Worm (Caenorhabditis elegans): ENCODE measurements around the gene F49C5.3.

ce11 chrII:12546413-12546812 lies 10.1 kb downstream of the F49C5.3 start, which contains the start of the genes F49C5.5 and F49C5.10:
- no peak for TF ChIP-seq med-1 (GFP tag; optimal IDR thresholded peaks at IDR 0.05; ENCODE audit: insufficient read depth)
- no peak for TF ChIP-seq cog-1 (tag; optimal IDR thresholded peaks at IDR 0.05)
